Worm (Caenorhabditis elegans) whole organism, L4 larva: Measurements from ENCODE around the gene Y39A1A.17.

ENCODE experiments used
- F10B5.3 ChIP-seq: sonication (generic microtip); optimal IDR thresholded peaks from 2 replicates; lab custom pipeline; 2016; ENCODE audit warnings: mild to moderate bottlenecking, missing genetic modification characterization, missing compliant biosample characterization
- F37D6.2 ChIP-seq: sonication (generic microtip); optimal IDR thresholded peaks from 2 replicates; lab custom pipeline; 2016; ENCODE audit warnings: mild to moderate bottlenecking, missing genetic modification characterization, missing compliant biosample characterization
- F49E8.2 ChIP-seq: sonication (generic microtip); optimal IDR thresholded peaks from 2 replicates; lab custom pipeline; 2016; ENCODE audit warnings: missing compliant biosample characterization, mild to moderate bottlenecking, missing genetic modification characterization, borderline replicate concordance
- T20F7.1 ChIP-seq: fragments of 200-800 bp; sonication (Bioruptor generic); optimal IDR thresholded peaks from 2 replicates; lab custom pipeline; 2018; ENCODE audit warnings: mild to moderate bottlenecking, missing genetic modification characterization, missing compliant biosample characterization
- aha-1 ChIP-seq: fragments of 150-350 bp; peaks from one replicate; lab custom pipeline; 2014; ENCODE audit warnings: missing biosample characterization, missing genetic modification characterization
- aly-2 ChIP-seq: sonication (generic microtip); optimal IDR thresholded peaks from 2 replicates; lab custom pipeline; 2018; ENCODE audit warnings: missing biosample characterization, missing genetic modification characterization
- ama-1 ChIP-seq: fragments of 150-350 bp; optimal IDR thresholded peaks from 2 replicates; lab custom pipeline; 2014; ENCODE audit warnings: inconsistent platforms, mixed read lengths
- arid-1 ChIP-seq: fragments of 200-800 bp; sonication (Bioruptor generic); conservative IDR thresholded peaks from 2 replicates; pipeline ENCODE4 v1.3.6; 2022; ENCODE audit warnings: missing genetic modification reagents, missing genetic modification characterization, missing compliant biosample characterization
- attf-4 ChIP-seq: sonication (generic microtip); optimal IDR thresholded peaks from 3 replicates; lab custom pipeline; 2017; ENCODE audit warnings: missing biosample characterization, missing genetic modification characterization
- ceh-28 ChIP-seq: fragments of 150-350 bp; optimal IDR thresholded peaks from 2 replicates; lab custom pipeline; 2014; ENCODE audit warnings: missing biosample characterization, missing genetic modification reagents, missing genetic modification characterization
- ceh-32 ChIP-seq: sonication (generic microtip); optimal IDR thresholded peaks from 2 replicates; lab custom pipeline; 2016; ENCODE audit warnings: mild to moderate bottlenecking, missing genetic modification characterization, missing compliant biosample characterization; ENCODE audit not compliant: poor library complexity
- ceh-44 ChIP-seq: fragments of 200-800 bp; sonication (Bioruptor generic); IDR thresholded peaks from 2 replicates; pipeline ENCODE4 v1.3.6; 2022; ENCODE audit warnings: missing genetic modification reagents, missing genetic modification characterization, missing compliant biosample characterization
- cey-2 ChIP-seq: sonication (generic microtip); optimal IDR thresholded peaks from 3 replicates; lab custom pipeline; 2017; ENCODE audit warnings: missing genetic modification characterization, mild to moderate bottlenecking, missing compliant biosample characterization, antibody characterized with exemption, borderline replicate concordance; ENCODE audit not compliant: insufficient read depth
- ctbp-1 ChIP-seq: fragments of 200-800 bp; sonication (Bioruptor generic); IDR thresholded peaks from 2 replicates; pipeline ENCODE4 v1.3.6; 2022; ENCODE audit warnings: missing genetic modification reagents, missing genetic modification characterization, missing compliant biosample characterization
- daf-12 ChIP-seq: fragments of 150-350 bp; optimal IDR thresholded peaks from 2 replicates; lab custom pipeline; 2014; ENCODE audit warnings: missing biosample characterization, missing genetic modification reagents, missing genetic modification characterization
- daf-16 ChIP-seq, 3 experiments: sonication (generic microtip); optimal IDR thresholded peaks; 2 replicates each; lab custom pipeline; 2016 to 2017; ENCODE audit warnings: missing genetic modification characterization in 3 of 3, missing genetic modification reagents in 3 of 3, mild to moderate bottlenecking in 2 of 3, missing compliant biosample characterization in 2 of 3, missing biosample characterization in 1 of 3, moderate library complexity in 1 of 3
- daf-8 ChIP-seq: fragments of 200-800 bp; sonication (Bioruptor generic); IDR thresholded peaks from 2 replicates; pipeline ENCODE4 v1.3.6; 2022; ENCODE audit warnings: missing genetic modification characterization, missing compliant biosample characterization
- dmd-9 ChIP-seq: fragments of 200-800 bp; sonication (Bioruptor generic); IDR thresholded peaks from 2 replicates; pipeline ENCODE4 v1.3.6; 2022; ENCODE audit warnings: missing genetic modification reagents, missing genetic modification characterization, missing compliant biosample characterization
- dpl-1 ChIP-seq: fragments of 150-350 bp; optimal IDR thresholded peaks from 2 replicates; lab custom pipeline; 2014; ENCODE audit warnings: missing biosample characterization, missing genetic modification reagents, missing genetic modification characterization
- duxl-1 ChIP-seq: sonication (generic microtip); optimal IDR thresholded peaks from 2 replicates; lab custom pipeline; 2016; ENCODE audit warnings: mild to moderate bottlenecking, missing genetic modification characterization, moderate library complexity, missing compliant biosample characterization; ENCODE audit not compliant: poor library complexity
- dve-1 ChIP-seq: sonication (generic microtip); optimal IDR thresholded peaks from 2 replicates; lab custom pipeline; 2017; ENCODE audit warnings: antibody characterized with exemption, mild to moderate bottlenecking, missing genetic modification characterization, missing compliant biosample characterization; ENCODE audit not compliant: insufficient read depth
- egl-27 ChIP-seq: sonication (generic microtip); optimal IDR thresholded peaks from 3 replicates; lab custom pipeline; 2017; ENCODE audit warnings: missing biosample characterization, missing genetic modification reagents, missing genetic modification characterization
- egl-43 ChIP-seq: fragments of 200-800 bp; sonication (Bioruptor generic); IDR thresholded peaks from 2 replicates; pipeline ENCODE4 v1.3.6; 2022; ENCODE audit warnings: missing genetic modification reagents, missing genetic modification characterization, missing compliant biosample characterization
- hlh-30 ChIP-seq: sonication (generic microtip); optimal IDR thresholded peaks from 2 replicates; lab custom pipeline; 2017; ENCODE audit warnings: antibody characterized with exemption, mild to moderate bottlenecking, missing genetic modification characterization, missing compliant biosample characterization; ENCODE audit not compliant: insufficient read depth
- lim-7 ChIP-seq: fragments of 200-800 bp; sonication (Bioruptor generic); IDR thresholded peaks from 2 replicates; pipeline ENCODE4 v1.3.6; 2022; ENCODE audit warnings: missing genetic modification characterization, missing compliant biosample characterization
- lin-15B ChIP-seq: fragments of 150-350 bp; sonication (generic microtip); optimal IDR thresholded peaks from 3 replicates; lab custom pipeline; 2014; ENCODE audit warnings: missing biosample characterization, missing genetic modification characterization
- lin-29 ChIP-seq: fragments of 200-800 bp; sonication (Bioruptor generic); IDR thresholded peaks from 2 replicates; pipeline ENCODE4 v1.3.6; 2022; ENCODE audit warnings: missing genetic modification reagents, missing genetic modification characterization, missing compliant biosample characterization
- lin-38 ChIP-seq: fragments of 200-800 bp; sonication (Bioruptor generic); IDR thresholded peaks from 2 replicates; pipeline ENCODE4 v1.3.6; 2022; ENCODE audit warnings: missing genetic modification reagents, missing genetic modification characterization, missing compliant biosample characterization
- lin-39 ChIP-seq: fragments of 150-350 bp; optimal IDR thresholded peaks from 2 replicates; lab custom pipeline; 2014; ENCODE audit warnings: missing biosample characterization, missing genetic modification reagents, missing genetic modification characterization
- lir-3 ChIP-seq: sonication (generic microtip); optimal IDR thresholded peaks from 2 replicates; lab custom pipeline; 2016; ENCODE audit warnings: mild to moderate bottlenecking, missing genetic modification characterization, missing compliant biosample characterization
- madf-5 ChIP-seq, 2 experiments: fragments of 200-800 bp; sonication (Bioruptor generic); IDR thresholded peaks; 2 replicates each; pipeline ENCODE4 v1.3.6; 2022; ENCODE audit warnings: missing compliant biosample characterization in 2 of 2, missing genetic modification characterization in 2 of 2
- madf-9 ChIP-seq: fragments of 200-800 bp; sonication (Bioruptor generic); conservative IDR thresholded peaks from 2 replicates; pipeline ENCODE4 v1.3.6; 2022; ENCODE audit warnings: missing genetic modification reagents, missing genetic modification characterization, missing compliant biosample characterization
- mdl-1 ChIP-seq, 2 experiments: fragments of 150-350 bp in 1 of 2; sonication (generic microtip) in 1 of 2; optimal IDR thresholded peaks; 2 replicates each; lab custom pipeline; 2014 to 2017; ENCODE audit warnings: missing biosample characterization in 2 of 2, missing genetic modification characterization in 2 of 2
- mes-2 ChIP-seq: sonication (generic microtip); optimal IDR thresholded peaks from 2 replicates; lab custom pipeline; 2016; ENCODE audit warnings: missing genotype, mild to moderate bottlenecking, missing genetic modification characterization, missing compliant biosample characterization; ENCODE audit not compliant: poor library complexity, severe bottlenecking
- mxl-3 ChIP-seq: fragments of 200-800 bp; sonication (Bioruptor generic); optimal IDR thresholded peaks from 2 replicates; lab custom pipeline; 2018; ENCODE audit warnings: mild to moderate bottlenecking, missing genetic modification characterization, missing compliant biosample characterization
- nhr-10 ChIP-seq: fragments of 150-350 bp; optimal IDR thresholded peaks from 2 replicates; lab custom pipeline; 2014; ENCODE audit warnings: missing biosample characterization, missing genetic modification characterization
- nhr-48 ChIP-seq: sonication (generic microtip); optimal IDR thresholded peaks from 2 replicates; lab custom pipeline; 2016; ENCODE audit warnings: mild to moderate bottlenecking, missing genetic modification characterization, missing compliant biosample characterization
- nhr-76 ChIP-seq: fragments of 150-350 bp; optimal IDR thresholded peaks from 2 replicates; lab custom pipeline; 2014; ENCODE audit warnings: missing biosample characterization, missing genetic modification characterization
- pha-4 ChIP-seq, 2 experiments: fragments of 150-350 bp in 1 of 2; fragments of 200-800 bp in 1 of 2; sonication (Bioruptor generic) in 1 of 2; IDR thresholded peaks in 1 of 2; optimal IDR thresholded peaks in 1 of 2; 2 replicates each; pipeline versions ENCODE4 v1.3.6 to Lab custom; 2014 to 2022; ENCODE audit warnings: missing genetic modification characterization in 2 of 2, missing genetic modification reagents in 2 of 2, missing biosample characterization in 1 of 2, missing compliant biosample characterization in 1 of 2
- pqm-1 ChIP-seq: sonication (generic microtip); optimal IDR thresholded peaks from 2 replicates; lab custom pipeline; 2017; ENCODE audit warnings: missing biosample characterization, missing genetic modification characterization
- rbr-2 ChIP-seq: sonication (generic microtip); optimal IDR thresholded peaks from 2 replicates; lab custom pipeline; 2016; ENCODE audit warnings: missing genotype, missing genetic modification characterization, missing compliant biosample characterization
- saeg-2 ChIP-seq: fragments of 200-800 bp; sonication (Bioruptor generic); IDR thresholded peaks from 2 replicates; pipeline ENCODE4 v1.3.6; 2022; ENCODE audit warnings: missing genetic modification reagents, missing genetic modification characterization, missing compliant biosample characterization
- set-16 ChIP-seq: fragments of 200-800 bp; sonication (Bioruptor generic); IDR thresholded peaks from 2 replicates; pipeline ENCODE4 v1.3.6; 2022; ENCODE audit warnings: missing genetic modification reagents, missing genetic modification characterization, missing compliant biosample characterization
- snpc-4 ChIP-seq: fragments of 150-350 bp; optimal IDR thresholded peaks from 2 replicates; lab custom pipeline; 2014; ENCODE audit warnings: missing biosample characterization, missing genetic modification characterization
- vab-7 ChIP-seq: fragments of 200-800 bp; sonication (Bioruptor generic); IDR thresholded peaks from 2 replicates; pipeline ENCODE4 v1.3.6; 2022; ENCODE audit warnings: missing genetic modification reagents, missing genetic modification characterization, missing compliant biosample characterization
- zag-1 ChIP-seq: fragments of 150-350 bp; optimal IDR thresholded peaks from 2 replicates; lab custom pipeline; 2014; ENCODE audit warnings: missing biosample characterization, missing genetic modification characterization
- zfp-2 ChIP-seq: sonication (generic microtip); optimal IDR thresholded peaks from 2 replicates; lab custom pipeline; 2016; ENCODE audit warnings: mild to moderate bottlenecking, missing genetic modification characterization, missing compliant biosample characterization
- zfp-3 ChIP-seq: fragments of 200-800 bp; sonication (Bioruptor generic); conservative IDR thresholded peaks from 2 replicates; pipeline ENCODE4 v1.3.6; 2022; ENCODE audit warnings: missing genetic modification reagents, missing genetic modification characterization, missing compliant biosample characterization
- ztf-11 ChIP-seq: fragments of 150-350 bp; optimal IDR thresholded peaks from 2 replicates; lab custom pipeline; 2014; ENCODE audit warnings: missing biosample characterization, missing genetic modification characterization
- ztf-7 ChIP-seq: fragments of 150-350 bp; optimal IDR thresholded peaks from 2 replicates; lab custom pipeline; 2014; ENCODE audit warnings: missing biosample characterization, missing genetic modification characterization

Gene Y39A1A.17

DNA sequence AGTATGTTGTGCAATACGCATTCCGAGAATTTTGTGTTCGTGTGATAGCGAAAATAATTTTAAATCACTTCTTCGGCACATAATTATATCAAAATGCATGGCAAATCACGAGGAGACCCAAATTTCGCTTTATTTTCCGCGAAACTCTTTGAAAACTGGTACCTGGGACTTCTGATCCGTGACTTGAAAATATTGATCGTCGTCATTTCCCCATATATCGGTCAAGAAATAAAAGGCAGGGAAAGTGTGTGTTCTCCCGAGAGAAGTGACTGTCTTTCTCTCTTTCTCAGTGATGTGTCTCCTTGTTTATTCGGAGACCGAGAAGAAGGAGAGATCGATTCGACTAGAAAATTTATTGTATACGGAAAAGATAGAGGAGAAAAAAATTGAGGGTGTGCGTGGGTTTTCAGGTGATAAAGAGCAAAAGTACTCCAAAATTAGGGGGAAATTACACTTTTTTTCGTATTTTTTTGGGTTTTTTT is 20.3 kb upstream of the Y39A1A.17 start, which contains the start of gene W09D10.5:
TSS of gene W09D10.5 (minus strand) at position 345 of the 482 bp plus-strand sequence.
- TF ChIP-seq lin-29 (GFP tag; lab: Robert Waterston, UW): no peak
- TF ChIP-seq ceh-44 (GFP tag; lab: Robert Waterston, UW): no peak
- peak; percentile 1 for TF ChIP-seq nhr-10 (tag; lab: Kevin White, UChicago)
- no peak for TF ChIP-seq F10B5.3 (tag; lab: Kevin White, UChicago)
- no peak for TF ChIP-seq lin-15B
- TF ChIP-seq mes-2 (tag; lab: Kevin White, UChicago): peak; percentile 41
- TF ChIP-seq saeg-2 (GFP tag; lab: Robert Waterston, UW): no peak
- peak; percentile 63; the same call in 1 of the 2 replicates for TF ChIP-seq lim-7 (GFP tag; lab: Robert Waterston, UW)
- TF ChIP-seq zag-1: no peak
- peak in 1 of 2 experiments; percentile 85; a peak in 1 of 4 replicates for TF ChIP-seq madf-5 (GFP tag; IDR thresholded peaks at IDR 0.05; lab: Robert Waterston, UW)
- no peak for TF ChIP-seq set-16 (GFP tag; lab: Robert Waterston, UW)
- TF ChIP-seq lir-3: no peak
- TF ChIP-seq daf-16 (GFP tag; optimal IDR thresholded peaks at IDR 0.05; lab: Kevin White, UChicago): no peak
- TF ChIP-seq daf-16 (tag; optimal IDR thresholded peaks at IDR 0.05; lab: Kevin White, UChicago): peak; percentile 79
- TF ChIP-seq snpc-4 (tag; lab: Kevin White, UChicago): no peak
- no peak for TF ChIP-seq egl-27 (tag; lab: Kevin White, UChicago)
- TF ChIP-seq mdl-1 (tag; optimal IDR thresholded peaks at IDR 0.05; lab: Kevin White, UChicago): no peak
- TF ChIP-seq vab-7 (GFP tag; lab: Robert Waterston, UW): no peak
- peak; percentile 40 for TF ChIP-seq mxl-3 (GFP tag; lab: Kevin White, UChicago)
- TF ChIP-seq zfp-2 (tag; lab: Kevin White, UChicago): no peak
- TF ChIP-seq lin-39 (tag; lab: Kevin White, UChicago): no peak
- TF ChIP-seq T20F7.1 (GFP tag; lab: Kevin White, UChicago): no peak
- TF ChIP-seq egl-43: no peak
- peak; percentile 36 for TF ChIP-seq hlh-30
- no peak for TF ChIP-seq F37D6.2
- peak; percentile 67 for TF ChIP-seq dve-1 (tag; lab: Kevin White, UChicago)
- TF ChIP-seq dpl-1 (GFP tag; lab: Kevin White, UChicago): no peak
- TF ChIP-seq F49E8.2 (tag; lab: Kevin White, UChicago): no peak
- TF ChIP-seq lin-38: peak; percentile 44
- 0 out of 2 replicates have a peak, but pooled peaks have one; percentile 39 for TF ChIP-seq ctbp-1
- TF ChIP-seq dmd-9: no peak
- no peak for TF ChIP-seq ztf-11 (tag; lab: Kevin White, UChicago)
- TF ChIP-seq attf-4 (tag; lab: Kevin White, UChicago): no peak
- TF ChIP-seq aly-2 (tag; lab: Kevin White, UChicago): no peak
- 0 out of 2 replicates have a peak, but pooled peaks have one; percentile 43 for TF ChIP-seq arid-1 (GFP tag; lab: Robert Waterston, UW)
- TF ChIP-seq cey-2: no peak
- TF ChIP-seq pha-4 (GFP tag; IDR thresholded peaks at IDR 0.05; lab: Robert Waterston, UW): 0 out of 2 replicates have a peak, but pooled peaks have one; percentile 44
- no peak for TF ChIP-seq pha-4 (tag; optimal IDR thresholded peaks at IDR 0.05; lab: Kevin White, UChicago)
- TF ChIP-seq ama-1 (lab: Kevin White, UChicago): peak; percentile 84
- TF ChIP-seq madf-9 (GFP tag; lab: Robert Waterston, UW): no peak
- TF ChIP-seq daf-12 (tag; lab: Kevin White, UChicago): no peak
- peak; percentile 91 for TF ChIP-seq aha-1 (tag; lab: Kevin White, UChicago)
- no peak for TF ChIP-seq ceh-28 (tag; lab: Kevin White, UChicago)
- no peak for TF ChIP-seq nhr-76
- TF ChIP-seq ceh-32 (tag; lab: Kevin White, UChicago): no peak
- TF ChIP-seq duxl-1: no peak
- TF ChIP-seq nhr-48: no peak
- TF ChIP-seq rbr-2 (tag; lab: Kevin White, UChicago): no peak
- no peak for TF ChIP-seq daf-8 (GFP tag; lab: Robert Waterston, UW)
- no peak for TF ChIP-seq ztf-7
- no peak for TF ChIP-seq zfp-3 (GFP tag; lab: Robert Waterston, UW)
- TF ChIP-seq pqm-1: peak; percentile 66
